Worm (Caenorhabditis elegans) whole organism, L2 larva: Measurements from ENCODE around the gene ZK418.11.

ENCODE experiments used
- C34F6.9 ChIP-seq: fragments of 150-350 bp; optimal IDR thresholded peaks from 2 replicates; lab custom pipeline; 2014; ENCODE audit warnings: missing biosample characterization, missing genetic modification characterization
- F13H6.1 ChIP-seq: sonication (generic microtip); optimal IDR thresholded peaks from 2 replicates; lab custom pipeline; 2016; ENCODE audit warnings: missing genetic modification characterization, missing compliant biosample characterization
- R02D3.7 ChIP-seq: fragments of 150-350 bp; optimal IDR thresholded peaks from 2 replicates; lab custom pipeline; 2014; ENCODE audit warnings: missing biosample characterization, missing genetic modification characterization
- Y55F3AM.14 ChIP-seq: fragments of 200-800 bp; sonication (Bioruptor generic); optimal IDR thresholded peaks from 2 replicates; lab custom pipeline; 2018; ENCODE audit warnings: mild to moderate bottlenecking, missing genetic modification characterization, missing compliant biosample characterization
- alr-1 ChIP-seq: fragments of 150-350 bp; optimal IDR thresholded peaks from 2 replicates; lab custom pipeline; 2014; ENCODE audit warnings: missing biosample characterization, missing genetic modification characterization
- ama-1 ChIP-seq: fragments of 150-350 bp; optimal IDR thresholded peaks from 2 replicates; lab custom pipeline; 2018; ENCODE audit warnings: inconsistent platforms
- blmp-1 ChIP-seq: sonication (generic microtip); optimal IDR thresholded peaks from 2 replicates; lab custom pipeline; 2017; ENCODE audit warnings: missing genetic modification characterization, mild to moderate bottlenecking, missing compliant biosample characterization, antibody characterized with exemption, moderate library complexity; ENCODE audit not compliant: insufficient read depth
- ceh-82 ChIP-seq: fragments of 150-350 bp; optimal IDR thresholded peaks from 2 replicates; lab custom pipeline; 2014; ENCODE audit warnings: missing biosample characterization, missing genetic modification characterization
- crh-2 ChIP-seq: sonication (generic microtip); optimal IDR thresholded peaks from 2 replicates; lab custom pipeline; 2017; ENCODE audit warnings: missing biosample characterization, missing genetic modification characterization
- dmd-4 ChIP-seq: sonication (generic microtip); optimal IDR thresholded peaks from 2 replicates; lab custom pipeline; 2017; ENCODE audit warnings: missing biosample characterization, missing genetic modification characterization
- egl-27 ChIP-seq: sonication (generic microtip); optimal IDR thresholded peaks from 3 replicates; lab custom pipeline; 2017; ENCODE audit warnings: missing biosample characterization, missing genetic modification reagents, missing genetic modification characterization
- elt-1 ChIP-seq: fragments of 150-350 bp; optimal IDR thresholded peaks from 2 replicates; lab custom pipeline; 2014; ENCODE audit warnings: missing biosample characterization, missing genetic modification characterization
- elt-3 ChIP-seq: sonication (generic microtip); optimal IDR thresholded peaks from 2 replicates; lab custom pipeline; 2017; ENCODE audit warnings: missing biosample characterization, missing genetic modification characterization
- fos-1 ChIP-seq: fragments of 150-350 bp; optimal IDR thresholded peaks from 2 replicates; lab custom pipeline; 2014; ENCODE audit warnings: missing biosample characterization, missing genetic modification characterization
- gmeb-1 ChIP-seq: fragments of 150-350 bp; optimal IDR thresholded peaks from 2 replicates; lab custom pipeline; 2014; ENCODE audit warnings: missing biosample characterization, missing genetic modification characterization
- lin-11 ChIP-seq: fragments of 150-350 bp; sonication (generic microtip); optimal IDR thresholded peaks from 2 replicates; lab custom pipeline; 2014; ENCODE audit warnings: missing biosample characterization, missing genetic modification characterization, inconsistent platforms, mixed read lengths
- lin-13 ChIP-seq: fragments of 150-350 bp; optimal IDR thresholded peaks from 2 replicates; lab custom pipeline; 2014; ENCODE audit warnings: missing biosample characterization, missing genetic modification reagents, missing genetic modification characterization
- lin-39 ChIP-seq: fragments of 150-350 bp; optimal IDR thresholded peaks from 2 replicates; lab custom pipeline; 2014; ENCODE audit warnings: missing biosample characterization, missing genetic modification reagents, missing genetic modification characterization
- lsy-2 ChIP-seq, 2 experiments: fragments of 150-350 bp in 1 of 2; sonication (generic microtip) in 1 of 2; optimal IDR thresholded peaks; 2 replicates each; lab custom pipeline; 2014 to 2017; ENCODE audit warnings: missing biosample characterization in 2 of 2, missing genetic modification characterization in 2 of 2
- mbf-1 ChIP-seq: sonication (generic microtip); optimal IDR thresholded peaks from 2 replicates; lab custom pipeline; 2017; ENCODE audit warnings: missing biosample characterization, missing genetic modification characterization
- mdl-1 ChIP-seq, 2 experiments: fragments of 150-350 bp in 1 of 2; sonication (generic microtip) in 1 of 2; optimal IDR thresholded peaks; 2 replicates each; lab custom pipeline; 2017; ENCODE audit warnings: missing biosample characterization in 2 of 2, missing genetic modification characterization in 2 of 2
- nhr-10 ChIP-seq: sonication (generic microtip); optimal IDR thresholded peaks from 2 replicates; lab custom pipeline; 2017; ENCODE audit warnings: missing biosample characterization, missing genetic modification characterization
- nhr-11 ChIP-seq: fragments of 150-350 bp; optimal IDR thresholded peaks from 2 replicates; lab custom pipeline; 2014; ENCODE audit warnings: missing biosample characterization, missing genetic modification characterization
- nhr-12 ChIP-seq: fragments of 150-350 bp; optimal IDR thresholded peaks from 2 replicates; lab custom pipeline; 2014; ENCODE audit warnings: missing biosample characterization, missing genetic modification characterization
- nhr-129 ChIP-seq: fragments of 150-350 bp; optimal IDR thresholded peaks from 2 replicates; lab custom pipeline; 2014; ENCODE audit warnings: missing biosample characterization, missing genetic modification characterization
- nhr-21 ChIP-seq: fragments of 150-350 bp; optimal IDR thresholded peaks from 2 replicates; lab custom pipeline; 2014; ENCODE audit warnings: missing biosample characterization, missing genetic modification characterization
- nhr-237 ChIP-seq: fragments of 150-350 bp; optimal IDR thresholded peaks from 2 replicates; lab custom pipeline; 2014; ENCODE audit warnings: missing biosample characterization, missing genetic modification characterization
- nhr-25 ChIP-seq: fragments of 150-350 bp; sonication (generic microtip); optimal IDR thresholded peaks from 3 replicates; lab custom pipeline; 2014; ENCODE audit warnings: missing biosample characterization, missing genetic modification characterization
- nhr-6 ChIP-seq: fragments of 150-350 bp; optimal IDR thresholded peaks from 2 replicates; lab custom pipeline; 2014; ENCODE audit warnings: missing biosample characterization, missing genetic modification characterization
- nhr-77 ChIP-seq: fragments of 150-350 bp; optimal IDR thresholded peaks from 2 replicates; lab custom pipeline; 2014; ENCODE audit warnings: missing biosample characterization, missing genetic modification characterization
- peb-1 ChIP-seq: fragments of 150-350 bp; optimal IDR thresholded peaks from 2 replicates; lab custom pipeline; 2014; ENCODE audit warnings: missing biosample characterization, missing genetic modification characterization
- skn-1 ChIP-seq: sonication (generic microtip); optimal IDR thresholded peaks from 2 replicates; lab custom pipeline; 2017; ENCODE audit warnings: missing biosample characterization, missing genetic modification characterization
- sma-3 ChIP-seq: sonication (generic microtip); optimal IDR thresholded peaks from 2 replicates; lab custom pipeline; 2016; ENCODE audit warnings: missing genetic modification reagents, missing genetic modification characterization, missing compliant biosample characterization
- sma-9 ChIP-seq, 2 experiments: fragments of 150-350 bp in 1 of 2; sonication (generic microtip) in 1 of 2; optimal IDR thresholded peaks; 2 replicates each; lab custom pipeline; 2014 to 2016; ENCODE audit warnings: missing genetic modification characterization in 2 of 2, mild to moderate bottlenecking in 1 of 2, missing biosample characterization in 1 of 2, missing compliant biosample characterization in 1 of 2, missing genetic modification reagents in 1 of 2, moderate library complexity in 1 of 2
- snpc-4 ChIP-seq: fragments of 150-350 bp; optimal IDR thresholded peaks from 2 replicates; lab custom pipeline; 2014; ENCODE audit warnings: missing biosample characterization, missing genetic modification characterization
- unc-55 ChIP-seq: fragments of 150-350 bp; sonication (generic microtip); optimal IDR thresholded peaks from 3 replicates; lab custom pipeline; 2014; ENCODE audit warnings: missing biosample characterization, missing genetic modification reagents, missing genetic modification characterization
- unc-62 ChIP-seq: fragments of 150-350 bp; optimal IDR thresholded peaks from 2 replicates; lab custom pipeline; 2014; ENCODE audit warnings: missing biosample characterization, missing genetic modification reagents, missing genetic modification characterization
- ztf-1 ChIP-seq: fragments of 200-800 bp; sonication (Bioruptor generic); conservative IDR thresholded peaks from 2 replicates; pipeline ENCODE4 v1.3.6; 2022; ENCODE audit warnings: missing genetic modification characterization, missing compliant biosample characterization
- ztf-4 ChIP-seq: fragments of 150-350 bp; optimal IDR thresholded peaks from 2 replicates; lab custom pipeline; 2014; ENCODE audit warnings: missing biosample characterization, missing genetic modification characterization

The ZK418.11 gene

ce11 chrIII:7087180-7087579, 12.9 kb upstream of the ZK418.11 start:
- TF ChIP-seq gmeb-1 (tag; lab: Kevin White, UChicago), result peak; percentile 4
- TF ChIP-seq C34F6.9, result no peak

DNA sequence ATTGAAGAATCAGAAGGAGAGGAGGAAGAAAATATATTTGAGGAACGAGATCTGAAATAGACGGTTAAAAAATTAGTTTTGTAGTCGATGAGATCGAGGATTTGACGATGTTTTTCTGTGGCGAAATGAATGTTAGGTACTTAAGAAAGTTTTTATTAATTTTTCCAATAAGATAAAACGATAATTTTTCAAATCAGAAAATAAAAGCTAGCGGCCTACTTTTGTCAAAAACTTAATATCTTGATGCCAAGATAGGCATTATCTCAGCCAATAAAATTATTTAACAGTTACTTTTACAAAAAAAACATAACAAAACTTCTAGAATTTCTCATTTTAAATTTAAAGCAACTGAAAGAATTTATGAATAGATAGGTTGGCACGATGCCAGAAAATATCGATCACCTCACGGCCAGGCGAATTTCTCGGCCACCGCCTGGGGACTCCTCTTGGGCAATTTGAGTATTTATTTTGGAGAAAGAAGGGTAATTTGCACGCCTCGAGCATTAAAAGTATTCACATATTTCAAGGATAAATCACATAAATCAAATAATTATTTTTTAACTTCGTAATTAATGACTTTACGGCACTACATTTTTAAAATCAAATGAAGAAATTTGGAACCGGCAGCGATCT, 12.3 kb upstream of the ZK418.11 start, which contains the start of gene fubl-2:
fubl-2 (minus strand) TSS at position 51 of the 633 bp plus-strand sequence.
- no peak for TF ChIP-seq alr-1 (tag; lab: Kevin White, UChicago)
- no peak for TF ChIP-seq nhr-77 (tag; lab: Kevin White, UChicago)
- peak; percentile 76 for TF ChIP-seq lin-13
- no peak for TF ChIP-seq nhr-237 (tag; lab: Kevin White, UChicago)
- no peak for TF ChIP-seq ceh-82 (tag; lab: Kevin White, UChicago)
- peak; percentile 65 for TF ChIP-seq gmeb-1 (tag; lab: Kevin White, UChicago)
- TF ChIP-seq ama-1, result no peak
- no peak for TF ChIP-seq skn-1 (tag; lab: Kevin White, UChicago)
- TF ChIP-seq nhr-6 (tag; lab: Kevin White, UChicago), result no peak
- TF ChIP-seq nhr-21 (tag; lab: Kevin White, UChicago), result peak; percentile 8
- peak; percentile 70 for TF ChIP-seq unc-55 (GFP tag; lab: Kevin White, UChicago)
- peak; percentile 22 to 86 for TF ChIP-seq lsy-2 (tag; optimal IDR thresholded peaks at IDR 0.05; lab: Kevin White, UChicago)
- no peak for TF ChIP-seq R02D3.7 (tag; lab: Kevin White, UChicago)
- peak; percentile 59 for TF ChIP-seq crh-2 (tag; lab: Kevin White, UChicago)
- peak; percentile 25 for TF ChIP-seq nhr-129 (tag; lab: Kevin White, UChicago)
- no peak for TF ChIP-seq ztf-1 (GFP tag; lab: Robert Waterston, UW)
- no peak for TF ChIP-seq dmd-4 (tag; lab: Kevin White, UChicago)
- TF ChIP-seq lin-39 (tag; lab: Kevin White, UChicago), result no peak
- peak; percentile 66 for TF ChIP-seq C34F6.9
- no peak for TF ChIP-seq Y55F3AM.14 (GFP tag; lab: Kevin White, UChicago)
- no peak for TF ChIP-seq elt-1 (tag; lab: Kevin White, UChicago)
- no peak for TF ChIP-seq peb-1 (tag; lab: Kevin White, UChicago)
- TF ChIP-seq snpc-4 (tag; lab: Kevin White, UChicago), result no peak
- no peak for TF ChIP-seq elt-3 (tag; lab: Kevin White, UChicago)
- no peak for TF ChIP-seq nhr-12
- TF ChIP-seq sma-9 (GFP tag; optimal IDR thresholded peaks at IDR 0.05; lab: Kevin White, UChicago), result peak; percentile 66
- no peak for TF ChIP-seq sma-9 (tag; optimal IDR thresholded peaks at IDR 0.05; lab: Kevin White, UChicago)
- TF ChIP-seq fos-1 (tag; lab: Kevin White, UChicago), result peak; percentile 50
- no peak for TF ChIP-seq mbf-1 (tag; lab: Kevin White, UChicago)
- TF ChIP-seq lin-11 (tag; lab: Kevin White, UChicago), result peak; percentile 29
- no peak for TF ChIP-seq mdl-1 (tag; optimal IDR thresholded peaks at IDR 0.05; lab: Kevin White, UChicago)
- no peak for TF ChIP-seq nhr-10
- TF ChIP-seq F13H6.1, result peak; percentile 69
- no peak for TF ChIP-seq unc-62 (GFP tag; lab: Kevin White, UChicago)
- peak; percentile 66 for TF ChIP-seq egl-27 (tag; lab: Kevin White, UChicago)
- TF ChIP-seq nhr-11 (tag; lab: Kevin White, UChicago), result no peak
- TF ChIP-seq sma-3 (GFP tag; lab: Kevin White, UChicago), result peak; percentile 84
- TF ChIP-seq, all 48 proteins: peak for 14

- peak in 1 of 2 experiments; percentile 16 for TF ChIP-seq lsy-2 (tag; optimal IDR thresholded peaks at IDR 0.05; lab: Kevin White, UChicago)
- TF ChIP-seq C34F6.9, result peak; percentile 33
- no peak for TF ChIP-seq skn-1 (tag; lab: Kevin White, UChicago)
- TF ChIP-seq nhr-6 (tag; lab: Kevin White, UChicago), result no peak
- TF ChIP-seq Y55F3AM.14 (GFP tag; lab: Kevin White, UChicago), result no peak
- TF ChIP-seq R02D3.7 (tag; lab: Kevin White, UChicago), result no peak
- no peak for TF ChIP-seq blmp-1
- TF ChIP-seq mdl-1 (tag; optimal IDR thresholded peaks at IDR 0.05; lab: Kevin White, UChicago), result no peak
- TF ChIP-seq egl-27 (tag; lab: Kevin White, UChicago), result no peak
- peak; percentile 16 for TF ChIP-seq nhr-21 (tag; lab: Kevin White, UChicago)
- no peak for TF ChIP-seq unc-62 (GFP tag; lab: Kevin White, UChicago)
- no peak for TF ChIP-seq gmeb-1 (tag; lab: Kevin White, UChicago)
- TF ChIP-seq F13H6.1, result no peak
- no peak for TF ChIP-seq nhr-25 (tag; lab: Kevin White, UChicago)
- TF ChIP-seq ztf-4 (tag; lab: Kevin White, UChicago), result no peak
- no peak for TF ChIP-seq snpc-4 (tag; lab: Kevin White, UChicago)
- TF ChIP-seq lin-11 (tag; lab: Kevin White, UChicago), result no peak
- peak; percentile 5 for TF ChIP-seq sma-9 (GFP tag; optimal IDR thresholded peaks at IDR 0.05; lab: Kevin White, UChicago)
- TF ChIP-seq sma-9 (tag; optimal IDR thresholded peaks at IDR 0.05; lab: Kevin White, UChicago), result no peak
- TF ChIP-seq elt-1 (tag; lab: Kevin White, UChicago), result no peak
- TF ChIP-seq elt-3 (tag; lab: Kevin White, UChicago), result no peak
- TF ChIP-seq nhr-10, result no peak
- TF ChIP-seq, all 48 proteins: peak for 4
Observed at ce11 chrIII:7090545-7090944, 9.5 kb upstream of the ZK418.11 start, which contains the start of gene ZK418.10. TSS of gene ZK418.10 (minus strand) at chrIII:7090692.
